Worm (Caenorhabditis elegans) whole organism, mixed stage, embryonic: Measurements from ENCODE around the gene C07D10.5.
A peak's percentile ranks its signal among the peaks of the same experiment; 100 is the strongest.

ENCODE experiments used
- M03D4.4 ChIP-seq: sonication (generic microtip); optimal IDR thresholded peaks from 2 replicates; lab custom pipeline; 2017; ENCODE audit warnings: mild to moderate bottlenecking, missing genetic modification characterization, missing compliant biosample characterization
- bed-3 ChIP-seq: fragments of 200-800 bp; sonication (Bioruptor generic); optimal IDR thresholded peaks from 3 replicates; lab custom pipeline; 2018; ENCODE audit warnings: mild to moderate bottlenecking, missing genetic modification characterization, moderate library complexity, missing compliant biosample characterization
- blmp-1 ChIP-seq: fragments of 150-350 bp; optimal IDR thresholded peaks from 2 replicates; lab custom pipeline; 2014; ENCODE audit warnings: missing biosample characterization, missing genetic modification characterization
- ceh-39 ChIP-seq: fragments of 150-350 bp; optimal IDR thresholded peaks from 2 replicates; lab custom pipeline; 2014; ENCODE audit warnings: missing biosample characterization, missing genetic modification characterization
- ceh-43 ChIP-seq: fragments of 200-800 bp; sonication (Bioruptor generic); optimal IDR thresholded peaks from 2 replicates; lab custom pipeline; 2018; ENCODE audit warnings: mild to moderate bottlenecking, missing genetic modification characterization, moderate library complexity, missing compliant biosample characterization
- ceh-83 ChIP-seq: fragments of 200-800 bp; sonication (Bioruptor generic); optimal IDR thresholded peaks from 2 replicates; lab custom pipeline; 2018; ENCODE audit warnings: mild to moderate bottlenecking, missing genetic modification characterization, missing compliant biosample characterization
- ces-1 ChIP-seq: fragments of 150-350 bp; optimal IDR thresholded peaks from 2 replicates; lab custom pipeline; 2014; ENCODE audit warnings: missing biosample characterization, missing genetic modification reagents, missing genetic modification characterization
- cnd-1 ChIP-seq: fragments of 200-800 bp; sonication (Bioruptor generic); optimal IDR thresholded peaks from 2 replicates; lab custom pipeline; 2018; ENCODE audit warnings: mild to moderate bottlenecking, missing genetic modification characterization, missing compliant biosample characterization
- drap-1 ChIP-seq: fragments of 200-800 bp; sonication (Bioruptor generic); optimal IDR thresholded peaks from 3 replicates; lab custom pipeline; 2018; ENCODE audit warnings: mild to moderate bottlenecking, missing genetic modification characterization, missing compliant biosample characterization
- elt-1 ChIP-seq: sonication (generic microtip); optimal IDR thresholded peaks from 2 replicates; lab custom pipeline; 2017; ENCODE audit warnings: missing genetic modification characterization, mild to moderate bottlenecking, missing compliant biosample characterization, antibody characterized with exemption, moderate library complexity, borderline replicate concordance; ENCODE audit not compliant: insufficient read depth
- elt-3 ChIP-seq: fragments of 150-350 bp; optimal IDR thresholded peaks from 2 replicates; lab custom pipeline; 2014; ENCODE audit warnings: missing biosample characterization, missing genetic modification characterization
- flh-1 ChIP-seq: fragments of 200-800 bp; sonication (Bioruptor generic); optimal IDR thresholded peaks from 2 replicates; lab custom pipeline; 2018; ENCODE audit warnings: mild to moderate bottlenecking, missing genetic modification characterization, moderate library complexity, missing compliant biosample characterization
- ham-2 ChIP-seq: fragments of 200-800 bp; sonication (Bioruptor generic); optimal IDR thresholded peaks from 2 replicates; lab custom pipeline; 2018; ENCODE audit warnings: mild to moderate bottlenecking, missing genetic modification characterization, missing compliant biosample characterization
- hlh-1 ChIP-seq: fragments of 150-350 bp; optimal IDR thresholded peaks from 2 replicates; lab custom pipeline; 2014; ENCODE audit warnings: missing biosample characterization, missing genetic modification reagents, missing genetic modification characterization
- lin-13 ChIP-seq: fragments of 150-350 bp; optimal IDR thresholded peaks from 2 replicates; lab custom pipeline; 2014; ENCODE audit warnings: missing biosample characterization, missing genetic modification characterization
- lin-32 ChIP-seq: fragments of 200-800 bp; sonication (Bioruptor generic); optimal IDR thresholded peaks from 2 replicates; lab custom pipeline; 2018; ENCODE audit warnings: mild to moderate bottlenecking, missing genetic modification characterization, missing compliant biosample characterization
- lsy-2 ChIP-seq: fragments of 150-350 bp; optimal IDR thresholded peaks from 2 replicates; lab custom pipeline; 2014; ENCODE audit warnings: missing biosample characterization, missing genetic modification characterization
- mab-5 ChIP-seq: fragments of 150-350 bp; optimal IDR thresholded peaks from 2 replicates; lab custom pipeline; 2014; ENCODE audit warnings: missing biosample characterization, missing genetic modification characterization
- mep-1 ChIP-seq: fragments of 150-350 bp; optimal IDR thresholded peaks from 2 replicates; lab custom pipeline; 2017; ENCODE audit warnings: missing biosample characterization, missing genetic modification reagents, missing genetic modification characterization, inconsistent platforms
- mls-2 ChIP-seq: sonication (generic microtip); optimal IDR thresholded peaks from 2 replicates; lab custom pipeline; 2016; ENCODE audit warnings: mild to moderate bottlenecking, missing genetic modification characterization, moderate library complexity, missing compliant biosample characterization
- nhr-12 ChIP-seq: fragments of 150-350 bp; optimal IDR thresholded peaks from 2 replicates; lab custom pipeline; 2014; ENCODE audit warnings: missing biosample characterization, missing genetic modification characterization
- nhr-2 ChIP-seq: fragments of 150-350 bp; optimal IDR thresholded peaks from 2 replicates; lab custom pipeline; 2014; ENCODE audit warnings: missing biosample characterization, missing genetic modification characterization
- nhr-28 ChIP-seq: fragments of 150-350 bp; optimal IDR thresholded peaks from 2 replicates; lab custom pipeline; 2014; ENCODE audit warnings: missing biosample characterization, missing genetic modification characterization
- nhr-76 ChIP-seq: sonication (generic microtip); optimal IDR thresholded peaks from 2 replicates; lab custom pipeline; 2017; ENCODE audit warnings: missing biosample characterization, missing genetic modification characterization
- pha-4 ChIP-seq: fragments of 150-350 bp; optimal IDR thresholded peaks from 2 replicates; lab custom pipeline; 2018; ENCODE audit warnings: missing biosample characterization, missing genetic modification reagents, missing genetic modification characterization
- sem-2 ChIP-seq: fragments of 200-800 bp; sonication (Bioruptor generic); optimal IDR thresholded peaks from 2 replicates; lab custom pipeline; 2018; ENCODE audit warnings: mild to moderate bottlenecking, missing genetic modification characterization, missing compliant biosample characterization
- snpc-4 ChIP-seq: fragments of 150-350 bp; optimal IDR thresholded peaks from 2 replicates; lab custom pipeline; 2014; ENCODE audit warnings: missing biosample characterization, missing genetic modification characterization
- sptf-1 ChIP-seq: sonication (generic microtip); optimal IDR thresholded peaks from 2 replicates; lab custom pipeline; 2017; ENCODE audit warnings: mild to moderate bottlenecking, missing genetic modification characterization, moderate library complexity, missing compliant biosample characterization
- tbx-8 ChIP-seq: fragments of 200-800 bp; sonication (Bioruptor generic); optimal IDR thresholded peaks from 2 replicates; lab custom pipeline; 2018; ENCODE audit warnings: mild to moderate bottlenecking, missing genetic modification characterization, moderate library complexity, missing compliant biosample characterization
- unc-120 ChIP-seq: sonication (generic microtip); optimal IDR thresholded peaks from 2 replicates; lab custom pipeline; 2017; ENCODE audit warnings: missing genetic modification characterization, missing compliant biosample characterization; ENCODE audit not compliant: poor library complexity, severe bottlenecking
- unc-39 ChIP-seq: fragments of 150-350 bp; optimal IDR thresholded peaks from 2 replicates; lab custom pipeline; 2014; ENCODE audit warnings: missing biosample characterization, missing genetic modification characterization
- unc-62 ChIP-seq: fragments of 150-350 bp; optimal IDR thresholded peaks from 2 replicates; lab custom pipeline; 2014; ENCODE audit warnings: missing biosample characterization, missing genetic modification reagents, missing genetic modification characterization
- zip-8 ChIP-seq: fragments of 150-350 bp; optimal IDR thresholded peaks from 2 replicates; lab custom pipeline; 2014; ENCODE audit warnings: missing biosample characterization, missing genetic modification characterization
- ztf-11 ChIP-seq: fragments of 150-350 bp; optimal IDR thresholded peaks from 2 replicates; lab custom pipeline; 2014; ENCODE audit warnings: missing biosample characterization, missing genetic modification characterization

The C07D10.5 gene

ce11 chrII:7402625-7403024, 21.3 kb downstream of the C07D10.5 start, which contains the start of gene nas-7:
Gene nas-7 (minus strand): TSS chrII:7402725.
- no peak for TF ChIP-seq mab-5 (tag; lab: Kevin White, UChicago)
- no peak for TF ChIP-seq nhr-76 (tag; lab: Kevin White, UChicago)
- no peak for TF ChIP-seq unc-39 (tag; lab: Kevin White, UChicago)
- no peak for TF ChIP-seq hlh-1 (tag; lab: Kevin White, UChicago)
- TF ChIP-seq nhr-2, result no peak
- TF ChIP-seq nhr-28, result no peak
- TF ChIP-seq ceh-83 (GFP tag; lab: Kevin White, UChicago), result no peak
- TF ChIP-seq ceh-43 (GFP tag; lab: Kevin White, UChicago), result no peak
- no peak for TF ChIP-seq zip-8 (tag; lab: Kevin White, UChicago)
- TF ChIP-seq unc-62 (GFP tag; lab: Kevin White, UChicago), result no peak
- no peak for TF ChIP-seq ceh-39 (tag; lab: Kevin White, UChicago)

- TF ChIP-seq blmp-1 (tag; lab: Kevin White, UChicago) (no peak), cnd-1 (no peak), mep-1 (no peak), ceh-39 (tag; lab: Kevin White, UChicago) (no peak), elt-1 (tag; lab: Kevin White, UChicago) (no peak), unc-120 (tag; lab: Kevin White, UChicago) (no peak), lsy-2 (tag; lab: Kevin White, UChicago) (no peak), lin-13 (no peak), lin-32 (GFP tag; lab: Kevin White, UChicago) (no peak), ces-1 (GFP tag; lab: Kevin White, UChicago) (no peak), sem-2 (GFP tag; lab: Kevin White, UChicago) (no peak), ham-2 (GFP tag; lab: Kevin White, UChicago) (no peak), drap-1 (no peak), flh-1 (GFP tag; lab: Kevin White, UChicago) (no peak), zip-8 (tag; lab: Kevin White, UChicago) (no peak), nhr-12 (no peak), M03D4.4 (no peak), nhr-2 (no peak)
- TF ChIP-seq, all 35 proteins: peak for 0
Measured at ce11 chrII:7404001-7404400, 22.6 kb downstream of the C07D10.5 start.

DNA sequence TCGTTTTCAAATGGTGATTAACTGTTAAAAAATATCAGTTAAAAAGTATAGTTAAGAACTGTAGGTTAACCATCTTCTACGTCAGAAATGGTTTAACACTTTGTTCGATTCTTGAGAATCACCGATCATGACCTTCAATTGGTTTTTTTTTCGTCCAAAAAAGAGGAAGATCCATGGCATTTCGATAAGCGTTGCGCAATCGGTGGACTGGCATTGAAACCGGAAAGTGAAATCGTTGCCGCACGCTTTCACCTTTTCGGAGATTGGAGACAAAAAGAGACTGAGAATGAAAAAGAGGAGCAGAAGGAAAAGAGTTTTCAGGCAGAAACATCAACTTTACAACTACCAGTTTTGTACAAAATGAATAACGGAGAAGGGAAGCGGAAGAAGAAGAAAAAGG, 23.9 kb downstream of the C07D10.5 start:
- TF ChIP-seq mab-5 (tag; lab: Kevin White, UChicago), result no peak
- TF ChIP-seq blmp-1 (tag; lab: Kevin White, UChicago), result peak; percentile 89
- TF ChIP-seq ham-2 (GFP tag; lab: Kevin White, UChicago), result peak; percentile 24
- peak; percentile 68 for TF ChIP-seq zip-8 (tag; lab: Kevin White, UChicago)

DNA sequence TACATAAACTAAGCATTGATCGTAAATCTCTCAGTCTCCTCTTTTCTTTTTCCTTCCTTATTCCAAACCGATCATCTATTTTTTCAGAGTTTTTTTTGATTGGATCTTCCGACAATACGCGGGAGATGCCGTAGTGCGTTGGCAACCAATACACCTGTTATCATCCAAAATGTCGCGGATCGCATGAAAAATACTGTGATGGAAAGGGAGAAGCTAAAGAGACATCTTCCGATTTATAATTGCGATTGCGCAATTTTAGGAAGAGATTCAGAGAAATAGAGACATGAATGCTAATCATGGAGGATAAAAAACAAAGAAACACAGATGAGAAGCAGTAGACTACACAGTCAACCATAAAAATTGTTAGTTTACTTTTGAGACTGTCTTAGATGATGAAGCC, 25.1 kb downstream of the C07D10.5 start:
- TF ChIP-seq tbx-8 (GFP tag; lab: Kevin White, UChicago), result no peak
- no peak for TF ChIP-seq sptf-1 (tag; lab: Kevin White, UChicago)
- no peak for TF ChIP-seq mab-5 (tag; lab: Kevin White, UChicago)
- no peak for TF ChIP-seq mls-2
- peak; percentile 28 for TF ChIP-seq zip-8 (tag; lab: Kevin White, UChicago)
- no peak for TF ChIP-seq ztf-11 (tag; lab: Kevin White, UChicago)
- TF ChIP-seq lsy-2 (tag; lab: Kevin White, UChicago), result no peak

DNA sequence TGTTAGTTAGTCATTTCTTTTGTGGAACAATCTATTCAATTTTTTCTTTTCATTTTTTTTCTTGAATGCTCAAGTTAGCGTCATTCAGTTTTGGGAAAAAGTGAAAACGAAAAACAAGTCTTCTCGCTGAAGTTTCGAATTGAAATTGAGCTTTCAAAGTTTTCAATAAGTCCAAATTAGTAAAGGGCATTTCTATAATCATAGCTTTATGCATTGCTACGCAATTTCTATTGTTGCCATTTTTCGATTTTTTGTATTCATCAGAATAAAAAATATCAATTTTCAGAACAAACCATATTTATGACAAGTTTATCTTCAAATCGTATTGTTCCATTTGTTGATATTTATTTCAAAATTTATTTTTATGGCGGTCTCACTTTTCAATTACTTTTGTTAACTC, 26.8 kb downstream of the C07D10.5 start, which contains the start of gene srd-55:
Gene srd-55, plus strand, starts transcription at position 301 of the 400 bp plus-strand sequence.
- TF ChIP-seq mep-1 (no peak), ceh-83 (GFP tag; lab: Kevin White, UChicago) (no peak), ham-2 (GFP tag; lab: Kevin White, UChicago) (no peak), ztf-11 (tag; lab: Kevin White, UChicago) (no peak), unc-39 (tag; lab: Kevin White, UChicago) (no peak), drap-1 (no peak), bed-3 (GFP tag; lab: Kevin White, UChicago) (no peak), nhr-12 (no peak), pha-4 (tag; lab: Kevin White, UChicago) (no peak), lin-13 (no peak), mab-5 (tag; lab: Kevin White, UChicago) (no peak), elt-1 (tag; lab: Kevin White, UChicago) (no peak), snpc-4 (no peak), nhr-76 (tag; lab: Kevin White, UChicago) (no peak), elt-3 (tag; lab: Kevin White, UChicago) (no peak), sem-2 (GFP tag; lab: Kevin White, UChicago) (no peak), unc-120 (tag; lab: Kevin White, UChicago) (no peak), hlh-1 (tag; lab: Kevin White, UChicago) (no peak), cnd-1 (no peak), ces-1 (GFP tag; lab: Kevin White, UChicago) (no peak)
- TF ChIP-seq, all 35 proteins: peak for 0
